Worm (Caenorhabditis elegans): ENCODE results near the gene hacl-1.

ce11 chrII:11538741-11539140, 46.0 kb upstream of the hacl-1 start, which contains the start of gene Y62F5A.9:
- TF ChIP-seq him-1 (tag; optimal IDR thresholded peaks at IDR 0.05) (no peak), dao-5 (tag; optimal IDR thresholded peaks at IDR 0.05) (no peak)

Measured in whole organism, L4/young adult.